Fruit fly (Drosophila melanogaster) whole organism, embryonic: Measurements from ENCODE around the gene CG32040.

Experiments used
- CG10267 ChIP-seq: fragments of 200-800 bp; sonication (Bioruptor generic); optimal IDR thresholded peaks from 2 replicates; lab custom pipeline; 2018; ENCODE audit warnings: missing biosample characterization, mild to moderate bottlenecking, missing genetic modification characterization, moderate library complexity
- CG10321 ChIP-seq: fragments of 200-800 bp; sonication (Bioruptor generic); IDR thresholded peaks from 2 replicates; pipeline ENCODE4 v1.3.6; 2022; ENCODE audit warnings: missing biosample characterization, missing genetic modification characterization
- CG10959 ChIP-seq: fragments of 200-800 bp; sonication (Bioruptor generic); IDR thresholded peaks from 2 replicates; pipeline ENCODE4 v1.3.6; 2022; ENCODE audit warnings: missing biosample characterization, missing genetic modification characterization
- CG13287 ChIP-seq: fragments of 200-800 bp; sonication (Bioruptor generic); IDR thresholded peaks from 2 replicates; pipeline ENCODE4 v1.3.6; 2022; ENCODE audit warnings: missing biosample characterization, missing genetic modification characterization; ENCODE audit not compliant: partially characterized antibody
- CG13424 ChIP-seq: fragments of 200-800 bp; sonication (Bioruptor generic); optimal IDR thresholded peaks from 2 replicates; lab custom pipeline; 2019; ENCODE audit warnings: missing biosample characterization, mild to moderate bottlenecking, missing genetic modification characterization, moderate library complexity
- CG15011 ChIP-seq: fragments of 200-800 bp; sonication (Bioruptor generic); optimal IDR thresholded peaks from 3 replicates; lab custom pipeline; 2018; ENCODE audit warnings: missing biosample characterization, mild to moderate bottlenecking, missing genetic modification characterization
- CG15601 ChIP-seq: fragments of 200-800 bp; sonication (Bioruptor generic); optimal IDR thresholded peaks from 3 replicates; lab custom pipeline; 2019; ENCODE audit warnings: missing biosample characterization, mild to moderate bottlenecking, missing genetic modification characterization, moderate library complexity
- CG17359 ChIP-seq: fragments of 200-800 bp; sonication (Bioruptor generic); optimal IDR thresholded peaks from 3 replicates; lab custom pipeline; 2018; ENCODE audit warnings: missing biosample characterization, mild to moderate bottlenecking, missing genetic modification characterization, moderate library complexity
- CG17385 ChIP-seq: fragments of 200-800 bp; sonication (Bioruptor generic); optimal IDR thresholded peaks from 3 replicates; lab custom pipeline; 2018; ENCODE audit warnings: missing biosample characterization, mild to moderate bottlenecking, missing genetic modification characterization
- CG18619 ChIP-seq: fragments of 200-800 bp; sonication (Bioruptor generic); optimal IDR thresholded peaks from 3 replicates; lab custom pipeline; 2017; ENCODE audit warnings: missing biosample characterization, mild to moderate bottlenecking, missing genetic modification characterization
- CG2678 ChIP-seq: fragments of 200-800 bp; sonication (Bioruptor generic); optimal IDR thresholded peaks from 3 replicates; lab custom pipeline; 2019; ENCODE audit warnings: missing biosample characterization, mild to moderate bottlenecking, missing genetic modification characterization, moderate library complexity
- CG3847 ChIP-seq: fragments of 200-800 bp; sonication (Bioruptor generic); IDR thresholded peaks from 2 replicates; pipeline ENCODE4 v1.3.6; 2022; ENCODE audit warnings: missing biosample characterization, missing genetic modification characterization
- CG4360 ChIP-seq: fragments of 200-800 bp; sonication (Bioruptor generic); IDR thresholded peaks from 2 replicates; pipeline ENCODE4 v1.3.6; 2022; ENCODE audit warnings: missing biosample characterization, missing genetic modification characterization
- CG5953 ChIP-seq: fragments of 200-800 bp; sonication (Bioruptor generic); IDR thresholded peaks from 2 replicates; pipeline ENCODE4 v1.3.6; 2022; ENCODE audit warnings: missing biosample characterization, missing genetic modification characterization
- CG6689 ChIP-seq: fragments of 200-800 bp; sonication (Bioruptor generic); IDR thresholded peaks from 2 replicates; pipeline ENCODE4 v1.3.6; 2022; ENCODE audit warnings: missing biosample characterization, missing genetic modification characterization
- CG6765 ChIP-seq: fragments of 200-800 bp; sonication (Bioruptor generic); optimal IDR thresholded peaks from 3 replicates; lab custom pipeline; 2017; ENCODE audit warnings: missing biosample characterization, mild to moderate bottlenecking, missing genetic modification characterization
- CG7372 ChIP-seq: fragments of 200-800 bp; sonication (Bioruptor generic); IDR thresholded peaks from 2 replicates; pipeline ENCODE4 v1.3.6; 2022; ENCODE audit warnings: missing biosample characterization, missing genetic modification characterization
- CG7556 ChIP-seq: fragments of 200-800 bp; sonication (Bioruptor generic); optimal IDR thresholded peaks from 2 replicates; lab custom pipeline; 2017; ENCODE audit warnings: missing biosample characterization, mild to moderate bottlenecking, missing genetic modification characterization
- CG7987 ChIP-seq: fragments of 200-800 bp; sonication (Bioruptor generic); optimal IDR thresholded peaks from 2 replicates; lab custom pipeline; 2018; ENCODE audit warnings: missing biosample characterization, mild to moderate bottlenecking, missing genetic modification characterization, moderate library complexity
- CG9817 ChIP-seq: fragments of 200-800 bp; sonication (Bioruptor generic); optimal IDR thresholded peaks from 2 replicates; lab custom pipeline; 2018; ENCODE audit warnings: missing biosample characterization, mild to moderate bottlenecking, missing genetic modification characterization, moderate library complexity
- CrebB ChIP-seq: fragments of 200-800 bp; sonication (Bioruptor generic); optimal IDR thresholded peaks from 3 replicates; lab custom pipeline; 2018; ENCODE audit warnings: missing biosample characterization, mild to moderate bottlenecking, missing genetic modification characterization
- D ChIP-seq, 2 experiments: fragments of 200-800 bp in 1 of 2; fragments of >200 bp in 1 of 2; sonication (Bioruptor generic) in 1 of 2; optimal IDR thresholded peaks; 2 replicates in 1 of 2; 3 replicates in 1 of 2; lab custom pipeline; 2017; ENCODE audit warnings: mild to moderate bottlenecking in 1 of 2, missing biosample characterization in 1 of 2, missing genetic modification characterization in 1 of 2, missing genetic modification reagents in 1 of 2
- ERR ChIP-seq: fragments of 200-800 bp; sonication (Bioruptor generic); optimal IDR thresholded peaks from 2 replicates; lab custom pipeline; 2016; ENCODE audit warnings: missing biosample characterization, missing genetic modification characterization
- Hr39 ChIP-seq: fragments of >200 bp; optimal IDR thresholded peaks from 2 replicates; lab custom pipeline; 2017
- Lim3 ChIP-seq: fragments of 200-800 bp; sonication (Bioruptor generic); IDR thresholded peaks from 2 replicates; pipeline ENCODE4 v1.3.6; 2022; ENCODE audit warnings: missing biosample characterization, missing genetic modification characterization
- Lpt ChIP-seq: fragments of >200 bp; optimal IDR thresholded peaks from 2 replicates; lab custom pipeline; 2018; ENCODE audit warnings: missing biosample characterization, missing genetic modification characterization
- Neu2 ChIP-seq: fragments of 200-800 bp; sonication (Bioruptor generic); optimal IDR thresholded peaks from 3 replicates; lab custom pipeline; 2016; ENCODE audit warnings: missing biosample characterization, missing genetic modification characterization, borderline replicate concordance
- Opbp ChIP-seq: fragments of 200-800 bp; sonication (Bioruptor generic); IDR thresholded peaks from 3 replicates; pipeline ENCODE4 v1.3.6; 2022; ENCODE audit warnings: missing biosample characterization, missing genetic modification characterization; ENCODE audit not compliant: partially characterized antibody
- Ravus ChIP-seq: fragments of 200-800 bp; sonication (Bioruptor generic); IDR thresholded peaks from 2 replicates; pipeline ENCODE4 v1.3.6; 2022; ENCODE audit warnings: missing biosample characterization, missing genetic modification characterization
- Vsx1 ChIP-seq: fragments of 200-800 bp; sonication (Bioruptor generic); optimal IDR thresholded peaks from 2 replicates; lab custom pipeline; 2017; ENCODE audit warnings: missing biosample characterization, mild to moderate bottlenecking, missing genetic modification characterization, missing genetic modification reagents
- aop ChIP-seq: fragments of 200-800 bp; sonication (Bioruptor generic); IDR thresholded peaks from 2 replicates; pipeline ENCODE4 v1.3.6; 2022; ENCODE audit warnings: missing biosample characterization, missing genetic modification characterization
- br ChIP-seq: fragments of >200 bp; optimal IDR thresholded peaks from 2 replicates; lab custom pipeline; 2017
- btn ChIP-seq: fragments of 200-800 bp; sonication (Bioruptor generic); optimal IDR thresholded peaks from 2 replicates; lab custom pipeline; 2016; ENCODE audit warnings: missing biosample characterization, missing genetic modification characterization
- cad ChIP-seq: fragments of >200 bp; optimal IDR thresholded peaks from 2 replicates; lab custom pipeline; 2017; ENCODE audit warnings: missing biosample characterization, missing genetic modification characterization
- crol ChIP-seq: fragments of 200-800 bp; sonication (Bioruptor generic); IDR thresholded peaks from 2 replicates; pipeline ENCODE4 v1.3.6; 2022; ENCODE audit warnings: missing biosample characterization, missing genetic modification characterization
- cwo ChIP-seq: fragments of 200-800 bp; sonication (Bioruptor generic); optimal IDR thresholded peaks from 3 replicates; lab custom pipeline; 2017; ENCODE audit warnings: missing biosample characterization, missing genetic modification characterization, mild to moderate bottlenecking, moderate library complexity, missing genetic modification reagents
- danr ChIP-seq: fragments of 200-800 bp; sonication (Bioruptor generic); IDR thresholded peaks from 2 replicates; pipeline ENCODE4 v1.3.6; 2022; ENCODE audit warnings: missing biosample characterization, missing genetic modification characterization
- dimm ChIP-seq: fragments of 200-800 bp; sonication (Bioruptor generic); IDR thresholded peaks from 2 replicates; pipeline ENCODE4 v1.3.6; 2022; ENCODE audit warnings: missing biosample characterization, missing genetic modification characterization
- gsb-n ChIP-seq: fragments of 200-800 bp; sonication (Bioruptor generic); optimal IDR thresholded peaks from 3 replicates; lab custom pipeline; 2018; ENCODE audit warnings: missing biosample characterization, mild to moderate bottlenecking, missing genetic modification characterization
- kay ChIP-seq: fragments of 200-800 bp; sonication (Bioruptor generic); optimal IDR thresholded peaks from 2 replicates; lab custom pipeline; 2016; ENCODE audit warnings: missing biosample characterization, missing genetic modification characterization
- lbe ChIP-seq: fragments of 200-800 bp; sonication (Bioruptor generic); optimal IDR thresholded peaks from 2 replicates; lab custom pipeline; 2016; ENCODE audit warnings: missing biosample characterization, mild to moderate bottlenecking, missing genetic modification characterization
- lilli ChIP-seq: fragments of 200-800 bp; sonication (Bioruptor generic); optimal IDR thresholded peaks from 3 replicates; lab custom pipeline; 2016; ENCODE audit warnings: missing biosample characterization, missing genetic modification characterization
- otp ChIP-seq: fragments of 200-800 bp; sonication (Bioruptor generic); IDR thresholded peaks from 3 replicates; pipeline ENCODE4, ENCODE4 v1.3.6; 2022; ENCODE audit warnings: missing biosample characterization, missing genetic modification characterization
- pum ChIP-seq: fragments of 200-800 bp; sonication (Bioruptor generic); optimal IDR thresholded peaks from 2 replicates; lab custom pipeline; 2016; ENCODE audit warnings: missing biosample characterization, missing genetic modification characterization
- ranshi ChIP-seq: fragments of 200-800 bp; sonication (Bioruptor generic); IDR thresholded peaks from 2 replicates; pipeline ENCODE4 v1.3.6; 2022; ENCODE audit warnings: missing biosample characterization, missing genetic modification characterization
- repo ChIP-seq: fragments of 200-800 bp; sonication (Bioruptor generic); optimal IDR thresholded peaks from 2 replicates; lab custom pipeline; 2016; ENCODE audit warnings: missing biosample characterization, missing genetic modification characterization
- ro ChIP-seq: fragments of 200-800 bp; sonication (Bioruptor generic); IDR thresholded peaks from 2 replicates; pipeline ENCODE4 v1.3.6; 2022; ENCODE audit warnings: missing biosample characterization, missing genetic modification characterization
- seq ChIP-seq: fragments of 200-800 bp; sonication (Bioruptor generic); IDR thresholded peaks from 2 replicates; pipeline ENCODE4 v1.3.6; 2022; ENCODE audit warnings: missing biosample characterization, missing genetic modification characterization
- sima ChIP-seq: fragments of 200-800 bp; sonication (Bioruptor generic); optimal IDR thresholded peaks from 2 replicates; lab custom pipeline; 2016; ENCODE audit warnings: missing biosample characterization, missing genetic modification characterization
- slbo ChIP-seq: fragments of 200-800 bp; sonication (Bioruptor generic); IDR thresholded peaks from 2 replicates; pipeline ENCODE4 v1.3.6; 2022; ENCODE audit warnings: missing biosample characterization, missing genetic modification characterization
- vnd ChIP-seq: fragments of 200-800 bp; sonication (Bioruptor generic); IDR thresholded peaks from 3 replicates; pipeline ENCODE4 v1.3.6; 2022; ENCODE audit warnings: missing biosample characterization, missing genetic modification characterization; ENCODE audit not compliant: partially characterized antibody

CG32040 gene

dm6 chr3L:9402157-9402890 is 48.5 kb downstream of the CG32040 start, which contains the start of gene eIF4E1 (continued):
- TF ChIP-seq CG9817 (tag; lab: Kevin White, UChicago) (no peak), pum (no peak), crol (no peak), ERR (peak; percentile 3), lbe (GFP tag; lab: Kevin White, UChicago) (no peak), CG17359 (tag; lab: Kevin White, UChicago) (no peak), kay (peak; percentile 23), otp (no peak; the same call in 2 of the 3 replicates), CG4360 (peak; percentile 52; the same call in 1 of the 2 replicates), cad (no peak), CG18619 (GFP tag; lab: Kevin White, UChicago) (no peak), CG13287 (GFP tag; lab: Robert Waterston, UW) (peak; percentile 80), Lpt (GFP tag; lab: Kevin White, UChicago) (no peak), D (optimal IDR thresholded peaks at IDR 0.05; lab: Kevin White, UChicago) (no peak), D (GFP tag; optimal IDR thresholded peaks at IDR 0.05; lab: Kevin White, UChicago) (no peak), aop (GFP tag; lab: Robert Waterston, UW) (no peak), CG3847 (GFP tag; lab: Robert Waterston, UW) (peak; percentile 75), CG6689 (no peak), dimm (GFP tag; lab: Robert Waterston, UW) (no peak), CG6765 (GFP tag; lab: Kevin White, UChicago) (no peak), btn (GFP tag; lab: Kevin White, UChicago) (no peak), Vsx1 (GFP tag; lab: Kevin White, UChicago) (no peak), CrebB (tag; lab: Kevin White, UChicago) (no peak), slbo (GFP tag; lab: Robert Waterston, UW) (peak; percentile 65; the same call in 1 of the 2 replicates), CG7987 (GFP tag; lab: Kevin White, UChicago) (peak; percentile 24), Neu2 (GFP tag; lab: Kevin White, UChicago) (no peak), CG17385 (GFP tag; lab: Kevin White, UChicago) (no peak), CG10267 (tag; lab: Kevin White, UChicago) (peak; percentile 65), CG7556 (GFP tag; lab: Kevin White, UChicago) (no peak), Lim3 (GFP tag; lab: Robert Waterston, UW) (no peak), vnd (GFP tag; lab: Robert Waterston, UW) (peak; percentile 74; the same call in 2 of the 3 replicates), CG13424 (no peak), CG10959 (no peak), ranshi (no peak), CG10321 (GFP tag; lab: Robert Waterston, UW) (no peak), danr (GFP tag; lab: Robert Waterston, UW) (no peak), CG15601 (tag; lab: Kevin White, UChicago) (no peak), seq (no peak), lilli (GFP tag; lab: Kevin White, UChicago) (peak; percentile 2), gsb-n (tag; lab: Kevin White, UChicago) (no peak), cwo (GFP tag; lab: Kevin White, UChicago) (no peak), br (lab: Kevin White, UChicago) (no peak), Ravus (GFP tag; lab: Robert Waterston, UW) (no peak), CG5953 (GFP tag; lab: Robert Waterston, UW) (no peak), repo (GFP tag; lab: Kevin White, UChicago) (no peak), ro (no peak), CG7372 (no peak), Hr39 (lab: Kevin White, UChicago) (no peak), CG15011 (GFP tag; lab: Kevin White, UChicago) (no peak), sima (GFP tag; lab: Kevin White, UChicago) (no peak), CG2678 (tag; lab: Kevin White, UChicago) (no peak), Opbp (peak; percentile 81)
